Worm (Caenorhabditis elegans) whole organism, L3 larva: Measurements from ENCODE around the gene srx-96.

ENCODE experiments used
- aly-2 ChIP-seq: fragments of 150-350 bp; optimal IDR thresholded peaks from 2 replicates; lab custom pipeline; 2014; ENCODE audit warnings: missing biosample characterization, missing genetic modification characterization
- ceh-28 ChIP-seq: fragments of 150-350 bp; optimal IDR thresholded peaks from 2 replicates; lab custom pipeline; 2014; ENCODE audit warnings: missing biosample characterization, missing genetic modification reagents, missing genetic modification characterization
- egl-5 ChIP-seq: fragments of 150-350 bp; optimal IDR thresholded peaks from 2 replicates; lab custom pipeline; 2017; ENCODE audit warnings: missing biosample characterization, missing genetic modification reagents, missing genetic modification characterization, inconsistent platforms
- elt-1 ChIP-seq: fragments of 150-350 bp; optimal IDR thresholded peaks from 2 replicates; lab custom pipeline; 2014; ENCODE audit warnings: missing biosample characterization, missing genetic modification characterization
- elt-2 ChIP-seq: sonication (generic microtip); optimal IDR thresholded peaks from 2 replicates; lab custom pipeline; 2016; ENCODE audit warnings: missing genetic modification reagents, mild to moderate bottlenecking, missing genetic modification characterization, missing compliant biosample characterization
- fkh-2 ChIP-seq: fragments of 150-350 bp; optimal IDR thresholded peaks from 2 replicates; lab custom pipeline; 2014; ENCODE audit warnings: missing biosample characterization, missing genetic modification reagents, missing genetic modification characterization
- fos-1 ChIP-seq: fragments of 150-350 bp; optimal IDR thresholded peaks from 2 replicates; lab custom pipeline; 2014; ENCODE audit warnings: missing biosample characterization, missing genetic modification characterization
- hmg-11 ChIP-seq: sonication (generic microtip); optimal IDR thresholded peaks from 2 replicates; lab custom pipeline; 2016; ENCODE audit warnings: missing genetic modification characterization, missing compliant biosample characterization
- jun-1 ChIP-seq: fragments of 150-350 bp; optimal IDR thresholded peaks from 2 replicates; lab custom pipeline; 2014; ENCODE audit warnings: missing biosample characterization, missing genetic modification reagents, missing genetic modification characterization
- lin-15B ChIP-seq: fragments of 150-350 bp; optimal IDR thresholded peaks from 2 replicates; lab custom pipeline; 2014; ENCODE audit warnings: missing biosample characterization, missing genetic modification characterization
- lin-39 ChIP-seq: fragments of 150-350 bp; optimal IDR thresholded peaks from 2 replicates; lab custom pipeline; 2018; ENCODE audit warnings: missing biosample characterization, missing genetic modification reagents, missing genetic modification characterization
- mml-1 ChIP-seq: fragments of 150-350 bp; sonication (generic microtip); optimal IDR thresholded peaks from 3 replicates; lab custom pipeline; 2014; ENCODE audit warnings: missing biosample characterization, missing genetic modification characterization
- nfya-1 ChIP-seq: sonication (generic microtip); optimal IDR thresholded peaks from 2 replicates; lab custom pipeline; 2017; ENCODE audit warnings: missing genetic modification characterization, mild to moderate bottlenecking, missing compliant biosample characterization, antibody characterized with exemption, moderate library complexity; ENCODE audit not compliant: insufficient read depth
- nhr-11 ChIP-seq: fragments of 150-350 bp; optimal IDR thresholded peaks from 2 replicates; lab custom pipeline; 2014; ENCODE audit warnings: missing biosample characterization, missing genetic modification characterization
- nhr-23 ChIP-seq: fragments of 150-350 bp; optimal IDR thresholded peaks from 2 replicates; lab custom pipeline; 2014; ENCODE audit warnings: missing biosample characterization, missing genetic modification reagents, missing genetic modification characterization
- nhr-237 ChIP-seq: fragments of 150-350 bp; optimal IDR thresholded peaks from 2 replicates; lab custom pipeline; 2014; ENCODE audit warnings: missing biosample characterization, missing genetic modification characterization
- nhr-25 ChIP-seq: sonication (generic microtip); optimal IDR thresholded peaks from 2 replicates; lab custom pipeline; 2017; ENCODE audit warnings: missing biosample characterization, missing genetic modification characterization
- nhr-28 ChIP-seq: fragments of 150-350 bp; optimal IDR thresholded peaks from 2 replicates; lab custom pipeline; 2014; ENCODE audit warnings: missing biosample characterization, missing genetic modification characterization
- nhr-67 ChIP-seq: fragments of 150-350 bp; optimal IDR thresholded peaks from 2 replicates; lab custom pipeline; 2014; ENCODE audit warnings: missing biosample characterization, missing genetic modification characterization
- nhr-76 ChIP-seq: fragments of 150-350 bp; sonication (generic microtip); optimal IDR thresholded peaks from 5 replicates; lab custom pipeline; 2014; ENCODE audit warnings: missing biosample characterization, missing genetic modification characterization
- nhr-77 ChIP-seq: fragments of 150-350 bp; optimal IDR thresholded peaks from 2 replicates; lab custom pipeline; 2014; ENCODE audit warnings: missing biosample characterization, missing genetic modification characterization
- pha-4 ChIP-seq: fragments of 150-350 bp; optimal IDR thresholded peaks from 2 replicates; lab custom pipeline; 2014; ENCODE audit warnings: missing biosample characterization, missing genetic modification reagents, missing genetic modification characterization
- pqm-1 ChIP-seq: fragments of 150-350 bp; optimal IDR thresholded peaks from 2 replicates; lab custom pipeline; 2017; ENCODE audit warnings: missing biosample characterization, missing genetic modification characterization, inconsistent platforms
- skn-1 ChIP-seq: fragments of 150-350 bp; optimal IDR thresholded peaks from 2 replicates; lab custom pipeline; 2014; ENCODE audit warnings: missing biosample characterization, missing genetic modification characterization
- snpc-4 ChIP-seq: fragments of 150-350 bp; optimal IDR thresholded peaks from 2 replicates; lab custom pipeline; 2014; ENCODE audit warnings: missing biosample characterization, missing genetic modification characterization
- unc-62 ChIP-seq: fragments of 150-350 bp; sonication (generic microtip); optimal IDR thresholded peaks from 4 replicates; lab custom pipeline; 2014; ENCODE audit warnings: missing biosample characterization, missing genetic modification reagents, missing genetic modification characterization
- zag-1 ChIP-seq: fragments of 150-350 bp; optimal IDR thresholded peaks from 2 replicates; lab custom pipeline; 2014; ENCODE audit warnings: missing biosample characterization, missing genetic modification characterization
- ztf-11 ChIP-seq: fragments of 150-350 bp; optimal IDR thresholded peaks from 2 replicates; lab custom pipeline; 2014; ENCODE audit warnings: missing biosample characterization, missing genetic modification characterization

srx-96 gene

DNA sequence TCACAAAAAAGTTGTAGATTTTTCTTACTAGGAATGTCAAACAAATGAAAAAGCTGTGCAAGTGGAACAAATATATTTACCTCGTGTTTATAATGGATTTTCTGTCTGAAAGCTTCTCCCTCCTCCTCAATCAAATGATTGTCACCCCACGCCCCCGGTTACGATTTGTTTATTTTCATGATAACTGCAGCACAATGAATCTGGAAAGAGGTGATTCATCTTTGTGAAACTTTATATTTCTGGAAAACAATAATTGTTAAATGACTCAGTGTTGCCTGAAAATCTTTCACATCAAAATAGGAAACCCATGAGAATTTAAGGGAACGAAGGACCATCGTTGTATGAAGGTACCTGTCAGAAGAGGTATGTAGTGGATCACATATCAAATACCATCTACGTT, 37.5 kb downstream of the srx-96 start, which contains the start of gene F35E12.10:
Gene F35E12.10, minus strand, starts transcription at position 101 of the 400 bp plus-strand sequence.
- TF ChIP-seq nhr-67 (tag; lab: Kevin White, UChicago) = no peak
- TF ChIP-seq nhr-25 (tag; lab: Kevin White, UChicago) = no peak
- TF ChIP-seq nhr-77 (tag; lab: Kevin White, UChicago) = no peak
- no peak for TF ChIP-seq fkh-2
- TF ChIP-seq elt-1 (tag; lab: Kevin White, UChicago) = no peak
- no peak for TF ChIP-seq aly-2
- no peak for TF ChIP-seq nhr-11 (tag; lab: Kevin White, UChicago)
- no peak for TF ChIP-seq jun-1 (tag; lab: Kevin White, UChicago)
- TF ChIP-seq fos-1 (tag; lab: Kevin White, UChicago) = no peak
- TF ChIP-seq egl-5 = no peak
- TF ChIP-seq ztf-11 (tag; lab: Kevin White, UChicago) = no peak
- TF ChIP-seq nhr-28 (tag; lab: Kevin White, UChicago) = no peak
- no peak for TF ChIP-seq ceh-28
- TF ChIP-seq pha-4 (tag; lab: Kevin White, UChicago) = no peak

- TF ChIP-seq nhr-11 (tag; lab: Kevin White, UChicago) (no peak), pqm-1 (tag; lab: Kevin White, UChicago) (peak; percentile 40), nhr-237 (tag; lab: Kevin White, UChicago) (no peak), unc-62 (GFP tag; lab: Kevin White, UChicago) (no peak), ceh-28 (no peak), zag-1 (no peak), hmg-11 (tag; lab: Kevin White, UChicago) (no peak), elt-2 (tag; lab: Kevin White, UChicago) (peak; percentile 71), pha-4 (tag; lab: Kevin White, UChicago) (no peak), snpc-4 (no peak), lin-15B (tag; lab: Kevin White, UChicago) (no peak), mml-1 (tag; lab: Kevin White, UChicago) (no peak), nhr-76 (tag; lab: Kevin White, UChicago) (no peak)
Observed at ce11 chrV:13751811-13752210, 40.7 kb downstream of the srx-96 start, which contains the start of gene cld-9. Gene cld-9, minus strand, starts transcription at chrV:13751891.

- no peak for TF ChIP-seq nhr-23 (tag; lab: Kevin White, UChicago)
Observed at ce11 chrV:13753481-13753880, 42.3 kb downstream of the srx-96 start, which contains the start of gene F20G2.1. Gene F20G2.1, minus strand, starts transcription at chrV:13753581.

DNA sequence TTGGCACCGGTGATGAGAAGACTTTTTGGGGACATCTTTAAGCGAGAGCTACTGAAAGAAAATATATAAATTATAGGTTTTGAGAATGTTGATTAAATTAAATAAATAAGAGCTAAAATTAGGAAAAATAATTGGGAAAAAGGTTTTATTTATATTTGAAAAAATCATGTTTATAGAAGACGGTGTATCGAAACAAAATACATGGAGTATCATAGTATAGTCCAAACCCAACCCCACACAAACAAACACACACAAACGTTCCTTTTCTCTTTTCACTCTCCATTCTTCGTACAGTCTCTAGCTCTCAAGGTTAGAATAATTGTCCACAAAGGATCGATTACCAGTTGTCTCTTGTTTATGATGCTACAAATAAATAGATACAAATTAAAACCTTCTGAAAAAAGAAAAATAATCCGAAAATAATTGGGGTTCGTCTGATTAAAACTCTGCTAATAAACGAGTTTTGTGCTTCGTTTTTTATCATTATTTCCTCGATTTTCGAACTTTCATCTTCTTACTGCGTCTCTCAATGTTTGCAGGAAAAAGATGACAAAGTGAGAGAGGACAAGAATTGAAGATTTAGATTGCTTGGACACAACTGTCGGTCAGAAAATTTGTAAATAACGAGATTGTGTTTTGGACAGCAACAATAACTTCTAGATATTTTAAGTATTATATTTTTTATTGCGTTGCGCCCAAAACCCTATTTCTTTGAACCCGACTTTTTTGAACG, 45.4 kb downstream of the srx-96 start, which contains the start of gene F20G2.2:
Gene F20G2.2, minus strand, starts transcription at position 51 of the 733 bp plus-strand sequence.
- TF ChIP-seq pha-4 (tag; lab: Kevin White, UChicago) = peak; percentile 45
- TF ChIP-seq ztf-11 (tag; lab: Kevin White, UChicago) = no peak
- peak; percentile 43 for TF ChIP-seq elt-2 (tag; lab: Kevin White, UChicago)
- TF ChIP-seq hmg-11 (tag; lab: Kevin White, UChicago) = peak; percentile 13
- TF ChIP-seq skn-1 (tag; lab: Kevin White, UChicago) = peak; percentile 83
- TF ChIP-seq unc-62 (GFP tag; lab: Kevin White, UChicago) = no peak
- TF ChIP-seq ceh-28 = peak; percentile 20

DNA sequence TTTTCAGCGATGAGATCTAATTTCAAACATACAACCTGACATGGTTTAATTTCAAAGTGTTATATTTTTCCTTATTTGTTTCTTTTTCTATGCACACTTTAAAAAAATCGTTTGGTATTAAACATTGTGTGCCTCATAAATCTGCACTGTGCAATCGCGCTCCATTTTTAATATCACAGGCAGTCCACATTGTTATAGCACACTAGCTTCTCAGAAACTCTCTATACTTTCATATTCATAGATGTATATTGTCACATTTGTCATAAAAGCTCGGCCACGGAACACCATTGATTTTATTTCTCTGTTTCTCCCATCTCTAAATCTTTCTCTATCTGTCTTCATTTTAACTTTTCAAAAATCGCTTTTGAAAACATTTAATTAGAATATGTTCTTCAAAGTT, 46.2 kb downstream of the srx-96 start:
- TF ChIP-seq pha-4 (tag; lab: Kevin White, UChicago) (peak; percentile 49), nhr-11 (tag; lab: Kevin White, UChicago) (no peak), snpc-4 (peak; percentile 56), nfya-1 (tag; lab: Kevin White, UChicago) (peak; percentile 29), lin-15B (tag; lab: Kevin White, UChicago) (peak; percentile 66), ztf-11 (tag; lab: Kevin White, UChicago) (no peak), lin-39 (peak; percentile 34)
